Fruit fly (Drosophila melanogaster) whole organism, embryonic: ENCODE measurements around the gene CG34008.

Source experiments
- Atf6 ChIP-seq: fragments of 200-800 bp; sonication (Bioruptor generic); IDR thresholded peaks from 2 replicates; pipeline ENCODE4 v1.3.6; 2022; ENCODE audit warnings: missing biosample characterization, missing genetic modification characterization
- B-H1 ChIP-seq: fragments of 200-800 bp; sonication (Bioruptor generic); IDR thresholded peaks from 3 replicates; pipeline ENCODE4 v1.3.6; 2022; ENCODE audit warnings: missing biosample characterization, missing genetic modification characterization
- B-H2 ChIP-seq: fragments of 200-800 bp; sonication (Bioruptor generic); optimal IDR thresholded peaks from 2 replicates; lab custom pipeline; 2018; ENCODE audit warnings: missing biosample characterization, mild to moderate bottlenecking, missing genetic modification characterization
- CG10959 ChIP-seq: fragments of 200-800 bp; sonication (Bioruptor generic); IDR thresholded peaks from 2 replicates; pipeline ENCODE4 v1.3.6; 2022; ENCODE audit warnings: missing biosample characterization, missing genetic modification characterization
- CG10979 ChIP-seq: fragments of 200-800 bp; sonication (Bioruptor generic); optimal IDR thresholded peaks from 2 replicates; lab custom pipeline; 2018; ENCODE audit warnings: missing biosample characterization, mild to moderate bottlenecking, missing genetic modification characterization, moderate library complexity
- CG13624 ChIP-seq: fragments of 200-800 bp; sonication (Bioruptor generic); optimal IDR thresholded peaks from 2 replicates; lab custom pipeline; 2016; ENCODE audit warnings: missing biosample characterization, missing genetic modification characterization
- CG13775 ChIP-seq: fragments of 200-800 bp; sonication (Bioruptor generic); optimal IDR thresholded peaks from 3 replicates; lab custom pipeline; 2017; ENCODE audit warnings: missing biosample characterization, mild to moderate bottlenecking, missing genetic modification characterization
- CG14710 ChIP-seq: fragments of 200-800 bp; sonication (Bioruptor generic); optimal IDR thresholded peaks from 3 replicates; lab custom pipeline; 2019; ENCODE audit warnings: missing biosample characterization, mild to moderate bottlenecking, missing genetic modification characterization, moderate library complexity
- CG15696 ChIP-seq: fragments of 200-800 bp; sonication (Bioruptor generic); optimal IDR thresholded peaks from 2 replicates; lab custom pipeline; 2019; ENCODE audit warnings: missing biosample characterization, mild to moderate bottlenecking, missing genetic modification characterization, moderate library complexity
- CG18599 ChIP-seq: fragments of 200-800 bp; sonication (Bioruptor generic); optimal IDR thresholded peaks from 3 replicates; lab custom pipeline; 2017; ENCODE audit warnings: missing biosample characterization, missing genetic modification characterization, mild to moderate bottlenecking, moderate library complexity, missing genetic modification reagents
- CG18619 ChIP-seq: fragments of 200-800 bp; sonication (Bioruptor generic); optimal IDR thresholded peaks from 3 replicates; lab custom pipeline; 2017; ENCODE audit warnings: missing biosample characterization, mild to moderate bottlenecking, missing genetic modification characterization
- CG2712 ChIP-seq: fragments of 200-800 bp; optimal IDR thresholded peaks from 3 replicates; lab custom pipeline; 2019; ENCODE audit warnings: missing biosample characterization, mild to moderate bottlenecking, missing genetic modification characterization, moderate library complexity
- CG31365 ChIP-seq: fragments of 200-800 bp; sonication (Bioruptor generic); optimal IDR thresholded peaks from 2 replicates; lab custom pipeline; 2018; ENCODE audit warnings: missing biosample characterization, mild to moderate bottlenecking, missing genetic modification characterization
- CG31388 ChIP-seq: fragments of 200-800 bp; sonication (Bioruptor generic); optimal IDR thresholded peaks from 2 replicates; lab custom pipeline; 2016; ENCODE audit warnings: missing biosample characterization, missing genetic modification characterization
- CG32532 ChIP-seq: fragments of 200-800 bp; sonication (Bioruptor generic); IDR thresholded peaks from 2 replicates; pipeline ENCODE4 v1.3.6; 2022; ENCODE audit warnings: missing biosample characterization, missing genetic modification characterization
- CG4617 ChIP-seq: fragments of 200-800 bp; sonication (Bioruptor generic); optimal IDR thresholded peaks from 3 replicates; lab custom pipeline; 2016; ENCODE audit warnings: missing biosample characterization, missing genetic modification characterization, borderline replicate concordance
- CG4854 ChIP-seq: fragments of 200-800 bp; sonication (Bioruptor generic); optimal IDR thresholded peaks from 2 replicates; lab custom pipeline; 2016; ENCODE audit warnings: missing biosample characterization, missing genetic modification characterization, inconsistent platforms
- CG6813 ChIP-seq: fragments of 200-800 bp; sonication (Bioruptor generic); optimal IDR thresholded peaks from 2 replicates; lab custom pipeline; 2017; ENCODE audit warnings: missing biosample characterization, missing genetic modification characterization, mild to moderate bottlenecking, moderate library complexity, missing genetic modification reagents
- CG8765 ChIP-seq: fragments of 200-800 bp; sonication (Bioruptor generic); IDR thresholded peaks from 2 replicates; pipeline ENCODE4 v1.3.6; 2022; ENCODE audit warnings: missing biosample characterization, missing genetic modification characterization
- CHES-1-like ChIP-seq: fragments of 200-800 bp; sonication (Bioruptor generic); optimal IDR thresholded peaks from 2 replicates; lab custom pipeline; 2016; ENCODE audit warnings: missing biosample characterization, missing genetic modification characterization
- Dp ChIP-seq: fragments of 200-800 bp; sonication (Bioruptor generic); optimal IDR thresholded peaks from 2 replicates; lab custom pipeline; 2018; ENCODE audit warnings: missing biosample characterization, mild to moderate bottlenecking, missing genetic modification characterization, moderate library complexity
- Dref ChIP-seq: fragments of 200-800 bp; sonication (Bioruptor generic); IDR thresholded peaks from 2 replicates; pipeline ENCODE4 v1.3.6; 2022; ENCODE audit warnings: missing biosample characterization, missing genetic modification characterization
- Eip74EF ChIP-seq, 2 experiments: fragments of 200-800 bp in 1 of 2; fragments of >200 bp in 1 of 2; sonication (Bioruptor generic) in 1 of 2; optimal IDR thresholded peaks; 2 replicates each; lab custom pipeline; 2017 to 2019; ENCODE audit warnings: missing biosample characterization in 2 of 2, missing genetic modification characterization in 2 of 2, mild to moderate bottlenecking in 1 of 2, moderate library complexity in 1 of 2
- HLHmδ ChIP-seq: fragments of 200-800 bp; sonication (Bioruptor generic); optimal IDR thresholded peaks from 2 replicates; lab custom pipeline; 2018; ENCODE audit warnings: missing biosample characterization, mild to moderate bottlenecking, missing genetic modification characterization, moderate library complexity
- Jarid2 ChIP-seq: fragments of 200-800 bp; sonication (Bioruptor generic); optimal IDR thresholded peaks from 3 replicates; lab custom pipeline; 2017; ENCODE audit warnings: mild to moderate bottlenecking, missing biosample characterization, missing genetic modification reagents, missing genetic modification characterization
- MTF-1 ChIP-seq: fragments of 200-800 bp; sonication (Bioruptor generic); optimal IDR thresholded peaks from 2 replicates; lab custom pipeline; 2018; ENCODE audit warnings: missing biosample characterization, mild to moderate bottlenecking, missing genetic modification characterization, borderline replicate concordance
- Max ChIP-seq: fragments of 200-800 bp; sonication (Bioruptor generic); optimal IDR thresholded peaks from 2 replicates; lab custom pipeline; 2016; ENCODE audit warnings: missing biosample characterization, mild to moderate bottlenecking, missing genetic modification characterization
- Med ChIP-seq: fragments of 200-800 bp; sonication (Bioruptor generic); peaks from one replicate; lab custom pipeline; 2016; ENCODE audit warnings: missing biosample characterization, missing genetic modification characterization, mild to moderate bottlenecking, inconsistent platforms, moderate library complexity
- Nf-YC ChIP-seq: fragments of 200-800 bp; optimal IDR thresholded peaks from 3 replicates; lab custom pipeline; 2019; ENCODE audit warnings: missing biosample characterization, mild to moderate bottlenecking, missing genetic modification characterization, moderate library complexity
- Oaz ChIP-seq: fragments of 200-800 bp; sonication (Bioruptor generic); IDR thresholded peaks from 2 replicates; pipeline ENCODE4 v1.3.6; 2022; ENCODE audit warnings: missing biosample characterization, missing genetic modification characterization
- PHDP ChIP-seq: fragments of 200-800 bp; sonication (Bioruptor generic); optimal IDR thresholded peaks from 3 replicates; lab custom pipeline; 2018; ENCODE audit warnings: missing biosample characterization, mild to moderate bottlenecking, missing genetic modification characterization, moderate library complexity
- Ptx1 ChIP-seq: fragments of 200-800 bp; sonication (Bioruptor generic); IDR thresholded peaks from 2 replicates; pipeline ENCODE4 v1.3.6; 2022; ENCODE audit warnings: missing biosample characterization, missing genetic modification characterization
- Sox102F ChIP-seq: fragments of 200-800 bp; sonication (Bioruptor generic); optimal IDR thresholded peaks from 2 replicates; lab custom pipeline; 2018; ENCODE audit warnings: missing biosample characterization, mild to moderate bottlenecking, missing genetic modification characterization, moderate library complexity
- Ssrp ChIP-seq: fragments of 200-800 bp; sonication (Bioruptor generic); optimal IDR thresholded peaks from 2 replicates; lab custom pipeline; 2018; ENCODE audit warnings: missing biosample characterization, mild to moderate bottlenecking, missing genetic modification characterization, moderate library complexity
- Usf ChIP-seq: fragments of 200-800 bp; sonication (Bioruptor generic); optimal IDR thresholded peaks from 2 replicates; lab custom pipeline; 2017; ENCODE audit warnings: missing genotype, missing biosample characterization, missing genetic modification characterization
- al ChIP-seq: fragments of 200-800 bp; sonication (Bioruptor generic); IDR thresholded peaks from 2 replicates; pipeline ENCODE4 v1.3.6; 2022; ENCODE audit warnings: missing biosample characterization, missing genetic modification characterization
- cas ChIP-seq: fragments of 200-800 bp; sonication (Bioruptor generic); IDR thresholded peaks from 2 replicates; pipeline ENCODE4 v1.3.6; 2022; ENCODE audit warnings: missing biosample characterization, missing genetic modification characterization
- croc ChIP-seq: fragments of 200-800 bp; sonication (Bioruptor generic); conservative IDR thresholded peaks from 3 replicates; pipeline ENCODE4 v1.3.6; 2022; ENCODE audit warnings: missing biosample characterization, missing genetic modification characterization
- en ChIP-seq: fragments of 200-800 bp; sonication (Bioruptor generic); optimal IDR thresholded peaks from 2 replicates; lab custom pipeline; 2016; ENCODE audit warnings: missing biosample characterization, missing genetic modification characterization
- eve ChIP-seq, 2 experiments: fragments of >200 bp; optimal IDR thresholded peaks; 2 replicates each; lab custom pipeline; 2017; ENCODE audit warnings: missing biosample characterization in 2 of 2, missing genetic modification characterization in 2 of 2
- fd96Cb ChIP-seq: fragments of 200-800 bp; sonication (Bioruptor generic); optimal IDR thresholded peaks from 2 replicates; lab custom pipeline; 2018; ENCODE audit warnings: missing biosample characterization, mild to moderate bottlenecking, missing genetic modification characterization, moderate library complexity
- grau ChIP-seq: fragments of 200-800 bp; optimal IDR thresholded peaks from 3 replicates; lab custom pipeline; 2019; ENCODE audit warnings: missing biosample characterization, mild to moderate bottlenecking, missing genetic modification characterization, moderate library complexity
- hth ChIP-seq: fragments of >200 bp; optimal IDR thresholded peaks from 2 replicates; lab custom pipeline; 2017; ENCODE audit warnings: inconsistent platforms
- jing ChIP-seq: fragments of 200-800 bp; sonication (Bioruptor generic); optimal IDR thresholded peaks from 2 replicates; lab custom pipeline; 2018; ENCODE audit warnings: missing biosample characterization, mild to moderate bottlenecking, missing genetic modification characterization
- otp ChIP-seq: fragments of 200-800 bp; sonication (Bioruptor generic); IDR thresholded peaks from 3 replicates; pipeline ENCODE4, ENCODE4 v1.3.6; 2022; ENCODE audit warnings: missing biosample characterization, missing genetic modification characterization
- sim ChIP-seq: fragments of 200-800 bp; sonication (Bioruptor generic); IDR thresholded peaks from 2 replicates; pipeline ENCODE4 v1.3.6; 2022; ENCODE audit warnings: missing biosample characterization, missing genetic modification characterization
- sima ChIP-seq: fragments of 200-800 bp; sonication (Bioruptor generic); optimal IDR thresholded peaks from 2 replicates; lab custom pipeline; 2016; ENCODE audit warnings: missing biosample characterization, missing genetic modification characterization
- vvl ChIP-seq: fragments of 200-800 bp; sonication (Bioruptor generic); IDR thresholded peaks from 2 replicates; pipeline ENCODE4 v1.3.6; 2022; ENCODE audit warnings: missing biosample characterization, missing genetic modification characterization
- wdn ChIP-seq: fragments of 200-800 bp; sonication (Bioruptor generic); IDR thresholded peaks from 2 replicates; pipeline ENCODE4 v1.3.6; 2022; ENCODE audit warnings: missing biosample characterization, missing genetic modification characterization

Gene CG34008

dm6 chr3R:20549017-20549854 is 32.1 kb downstream of the CG34008 start (continued):
- TF ChIP-seq CG6813 (GFP tag; lab: Kevin White, UChicago) (no peak), MTF-1 (GFP tag; lab: Kevin White, UChicago) (no peak), B-H2 (GFP tag; lab: Kevin White, UChicago) (peak; percentile 34), CG4617 (no peak), cas (no peak), vvl (peak; percentile 34)

DNA sequence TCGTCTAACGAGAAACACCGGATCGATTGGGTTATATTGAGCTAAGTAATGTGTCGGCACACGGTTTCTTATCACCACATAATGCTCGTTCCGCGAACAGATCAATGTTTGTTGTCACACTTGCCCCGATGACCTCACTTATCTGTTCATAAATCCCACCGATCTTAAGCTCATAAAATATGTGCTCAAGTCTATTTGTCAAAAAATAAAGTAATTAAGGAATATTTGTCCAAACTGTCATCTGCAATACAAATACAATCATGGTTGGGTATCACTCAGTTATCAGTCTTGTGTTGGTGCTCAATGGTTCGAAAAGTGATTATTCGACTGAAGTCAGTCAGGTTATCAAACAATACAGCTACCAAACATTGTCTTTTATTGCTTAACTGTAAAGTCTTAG is 33.1 kb downstream of the CG34008 start:
- TF ChIP-seq CG15696 (tag; lab: Kevin White, UChicago) (peak; percentile 76), Eip74EF (GFP tag; optimal IDR thresholded peaks at IDR 0.05; lab: Kevin White, UChicago) (no peak), CG18599 (GFP tag; lab: Kevin White, UChicago) (no peak), CG18619 (no peak), CG31365 (tag; lab: Kevin White, UChicago) (no peak), CG13775 (no peak), CG4854 (GFP tag; lab: Kevin White, UChicago) (no peak), CG13624 (no peak), Med (GFP tag; lab: Kevin White, UChicago) (peak; percentile 80), Jarid2 (GFP tag; lab: Kevin White, UChicago) (no peak), hth (no peak), Oaz (GFP tag; lab: Robert Waterston, UW) (no peak), CG32532 (GFP tag; lab: Robert Waterston, UW) (no peak), Max (peak; percentile 8), CG10959 (GFP tag; lab: Robert Waterston, UW) (no peak), Ptx1 (no peak), al (GFP tag; lab: Robert Waterston, UW) (no peak), HLHmδ (GFP tag; lab: Kevin White, UChicago) (no peak), B-H1 (GFP tag; lab: Robert Waterston, UW) (no peak), Nf-YC (tag; lab: Kevin White, UChicago) (no peak), Usf (no peak), CG2712 (no peak), jing (GFP tag; lab: Kevin White, UChicago) (no peak), otp (GFP tag; lab: Robert Waterston, UW) (no peak), PHDP (tag; lab: Kevin White, UChicago) (no peak), sima (GFP tag; lab: Kevin White, UChicago) (no peak), grau (tag; lab: Kevin White, UChicago) (no peak), CG8765 (GFP tag; lab: Robert Waterston, UW) (no peak), vvl (no peak), fd96Cb (tag; lab: Kevin White, UChicago) (no peak), Ssrp (tag; lab: Kevin White, UChicago) (no peak), en (GFP tag; lab: Kevin White, UChicago) (no peak), sim (GFP tag; lab: Robert Waterston, UW) (no peak), Atf6 (no peak), eve (GFP tag; optimal IDR thresholded peaks at IDR 0.05; lab: Kevin White, UChicago) (peak in 1 of 2 experiments; percentile 2), croc (no peak), Dref (GFP tag; lab: Robert Waterston, UW) (no peak), Dp (GFP tag; lab: Kevin White, UChicago) (no peak), CG14710 (tag; lab: Kevin White, UChicago) (peak; percentile 0), CHES-1-like (GFP tag; lab: Kevin White, UChicago) (no peak), CG31388 (GFP tag; lab: Kevin White, UChicago) (no peak), wdn (no peak), Sox102F (GFP tag; lab: Kevin White, UChicago) (no peak), CG10979 (tag; lab: Kevin White, UChicago) (peak; percentile 12)
